Worm (Caenorhabditis elegans): ENCODE measurements around the gene dhs-29.
A peak's percentile ranks its signal among the peaks of the same experiment; 100 is the strongest.

Gene dhs-29

ce11 chrX:7689570-7689969, 24.9 kb upstream of the dhs-29 start:
- no peak for TF ChIP-seq mxl-2 (GFP tag; conservative IDR thresholded peaks at IDR 0.05)
- TF ChIP-seq aha-1 (tag), result peak; percentile 48
- TF ChIP-seq unc-62 (GFP tag; optimal IDR thresholded peaks at IDR 0.05 in 1 of 2), result peak in 1 of 2 experiments; percentile 71
- TF ChIP-seq unc-62 (tag; optimal IDR thresholded peaks at IDR 0.05), result no peak

- TF ChIP-seq mxl-2 (GFP tag; conservative IDR thresholded peaks at IDR 0.05) (no peak), Y5F2A.4 (GFP tag; optimal IDR thresholded peaks at IDR 0.05) (no peak), spr-1 (tag; optimal IDR thresholded peaks at IDR 0.05) (no peak), vab-7 (GFP tag; IDR thresholded peaks at IDR 0.05) (no peak), R02D3.7 (tag; optimal IDR thresholded peaks at IDR 0.05) (no peak), tag-97 (GFP tag; IDR thresholded peaks at IDR 0.05) (no peak), mes-2 (tag; optimal IDR thresholded peaks at IDR 0.05; ENCODE audit: poor library complexity, severe bottlenecking) (no peak), daf-12 (tag; optimal IDR thresholded peaks at IDR 0.05) (no peak), ZK546.5 (tag; optimal IDR thresholded peaks at IDR 0.05) (no peak), attf-4 (tag; optimal IDR thresholded peaks at IDR 0.05) (no peak), fos-1 (tag; optimal IDR thresholded peaks at IDR 0.05) (no peak), mdl-1 (tag; optimal IDR thresholded peaks at IDR 0.05) (no peak), ceh-82 (tag; optimal IDR thresholded peaks at IDR 0.05) (no peak), nhr-6 (tag; optimal IDR thresholded peaks at IDR 0.05) (no peak), nhr-111 (GFP tag; optimal IDR thresholded peaks at IDR 0.05) (no peak), T26A8.4 (GFP tag; IDR thresholded peaks at IDR 0.05) (no peak), dmd-9 (GFP tag; IDR thresholded peaks at IDR 0.05) (no peak), hlh-30 (tag; optimal IDR thresholded peaks at IDR 0.05; ENCODE audit: insufficient read depth) (no peak)
Measured at ce11 chrX:7689119-7689518, 24.4 kb upstream of the dhs-29 start, which contains the start of gene clik-2. Gene clik-2, minus strand, starts transcription at chrX:7689219.

ce11 chrX:7681965-7682946, 17.5 kb upstream of the dhs-29 start, which contains the start of gene unc-18:
Gene unc-18, plus strand, starts transcription at chrX:7682896.
- TF ChIP-seq mep-1 (tag; optimal IDR thresholded peaks at IDR 0.05) (peak; percentile 58), unc-62 (GFP tag; optimal IDR thresholded peaks at IDR 0.05 in 1 of 2) (peak in 1 of 2 experiments; percentile 99), unc-62 (tag; optimal IDR thresholded peaks at IDR 0.05) (no peak), hlh-11 (tag; optimal IDR thresholded peaks at IDR 0.05) (peak; percentile 3), fkh-10 (GFP tag; optimal IDR thresholded peaks at IDR 0.05) (peak; percentile 91), mdl-1 (tag; optimal IDR thresholded peaks at IDR 0.05) (peak in 1 of 2 experiments; percentile 12), aha-1 (tag) (no peak), lin-13 (GFP tag; optimal IDR thresholded peaks at IDR 0.05) (no peak), hmg-1.1 (GFP tag; IDR thresholded peaks at IDR 0.05) (peak; percentile 23; the same call in 1 of the 2 replicates), daf-16 (GFP tag; optimal IDR thresholded peaks at IDR 0.05) (no peak), daf-16 (tag; optimal IDR thresholded peaks at IDR 0.05) (peak; percentile 82), ZK546.5 (tag; optimal IDR thresholded peaks at IDR 0.05) (no peak), mes-2 (tag; optimal IDR thresholded peaks at IDR 0.05; ENCODE audit: poor library complexity, severe bottlenecking) (peak; percentile 57), ctbp-1 (GFP tag; IDR thresholded peaks at IDR 0.05) (0 out of 2 replicates have a peak, but pooled peaks have one; percentile 42), lsy-2 (tag; optimal IDR thresholded peaks at IDR 0.05) (peak in 1 of 2 experiments; percentile 34), F37D6.2 (tag; optimal IDR thresholded peaks at IDR 0.05) (peak; percentile 54), hif-1 (tag; optimal IDR thresholded peaks at IDR 0.05) (no peak), ceh-28 (tag; optimal IDR thresholded peaks at IDR 0.05) (peak; percentile 76), hlh-30 (tag; optimal IDR thresholded peaks at IDR 0.05; ENCODE audit: insufficient read depth) (peak; percentile 65), lin-39 (tag; optimal IDR thresholded peaks at IDR 0.05) (peak; percentile 50), madf-9 (GFP tag; conservative IDR thresholded peaks at IDR 0.05) (no peak)
